Fruit fly (Drosophila melanogaster): Measurements from ENCODE around the gene Myc.

Myc gene

DNA sequence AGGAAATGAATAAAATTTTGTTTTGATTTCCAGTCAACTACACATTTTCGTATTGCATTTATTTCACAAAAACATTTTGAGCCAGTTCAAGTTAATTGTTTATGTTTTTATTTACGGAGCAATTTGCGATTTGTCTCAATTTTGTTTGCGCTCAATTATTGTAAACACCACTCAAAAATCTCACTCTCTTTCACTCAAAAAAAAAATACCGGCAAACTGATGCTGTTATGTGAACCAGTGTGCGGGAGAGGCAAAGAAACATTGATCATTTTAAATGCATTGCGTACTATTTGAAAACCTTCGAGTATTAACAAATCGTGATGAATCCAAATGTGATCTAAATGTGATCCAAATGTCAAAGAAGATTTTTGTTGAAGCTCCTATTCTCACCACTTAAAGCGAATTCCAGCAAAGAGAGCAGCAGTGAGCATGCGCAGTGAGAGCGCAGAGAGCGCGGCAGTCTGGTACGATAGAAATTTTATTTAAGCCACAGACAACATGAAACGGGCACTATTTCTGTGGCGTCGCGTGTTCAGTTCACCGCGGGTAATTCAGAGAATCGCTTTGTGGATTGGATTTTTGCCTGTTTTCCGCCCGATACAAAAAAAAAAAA lies at the start of gene Myc:
Myc (plus strand) TSS at position 504 of the 613 bp plus-strand sequence.
- peak; percentile 14 for TF ChIP-seq noc (tag; optimal IDR thresholded peaks at IDR 0.05)

DNA sequence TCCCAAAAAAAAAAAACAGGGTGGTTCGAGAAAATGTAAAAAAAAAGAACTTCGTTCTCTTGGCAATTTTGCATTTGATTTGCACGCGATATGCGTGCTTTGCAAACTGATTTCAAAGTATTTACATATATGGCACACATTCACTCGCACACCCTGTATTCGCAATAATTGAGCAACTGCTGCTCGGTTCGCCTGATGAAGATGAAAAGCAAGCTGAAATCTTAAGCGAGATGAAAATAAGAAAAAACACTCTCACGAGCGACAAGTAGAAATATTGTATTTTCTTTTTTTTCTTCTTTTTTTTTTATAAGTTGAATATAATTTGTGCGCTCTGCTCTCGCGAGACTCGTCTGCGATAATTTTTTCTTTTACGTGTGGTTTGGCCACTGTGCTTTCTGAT lies 44.0 kb upstream of the Myc start:
- peak; percentile 76 for TF ChIP-seq noc (tag; optimal IDR thresholded peaks at IDR 0.05)

DNA sequence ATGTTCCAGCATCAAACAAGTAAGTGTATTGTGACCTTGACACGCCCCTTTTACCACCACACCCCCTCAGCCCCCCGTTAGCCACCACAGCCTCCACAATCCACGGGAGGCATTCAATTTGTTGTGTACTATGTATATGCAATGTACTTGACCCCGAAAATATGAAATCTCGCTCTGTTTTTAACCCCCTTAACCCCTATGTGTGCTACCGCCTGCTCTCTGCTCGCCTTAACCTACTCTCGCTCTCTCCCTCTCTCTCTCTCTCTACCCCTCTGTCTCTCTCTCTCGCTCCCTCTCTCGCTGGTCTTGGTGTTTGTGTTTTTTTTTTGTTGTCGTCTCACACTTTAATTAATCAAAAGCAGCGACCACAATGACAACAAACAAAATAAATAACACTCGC lies 40.4 kb upstream of the Myc start:
- no peak for TF ChIP-seq noc (tag; optimal IDR thresholded peaks at IDR 0.05)

DNA sequence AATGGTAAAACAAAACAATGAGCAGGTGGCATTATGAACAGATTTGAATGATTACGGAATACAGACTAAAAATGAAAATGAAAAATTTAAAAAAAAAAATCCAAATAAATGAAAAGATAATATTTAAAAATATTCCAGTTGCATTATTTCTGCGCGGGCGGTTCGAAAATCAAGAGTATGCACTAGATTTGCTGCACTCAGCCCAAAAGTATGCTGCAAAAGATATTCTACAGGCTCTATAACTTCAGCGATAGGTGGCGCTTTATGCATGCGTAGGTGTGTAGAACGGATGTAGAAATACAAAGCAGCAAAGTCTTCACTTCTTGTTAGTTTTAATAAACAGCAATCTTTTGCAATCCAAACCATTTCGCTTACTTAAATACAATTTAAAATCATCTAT lies 29.3 kb upstream of the Myc start:
- no peak for TF ChIP-seq noc (tag; optimal IDR thresholded peaks at IDR 0.05)

- TF ChIP-seq noc (tag; optimal IDR thresholded peaks at IDR 0.05), result no peak
Observed at dm6 chrX:3344439-3345308, 28.3 kb upstream of the Myc start.

- no peak for TF ChIP-seq noc (tag; optimal IDR thresholded peaks at IDR 0.05)
Observed at dm6 chrX:3346643-3347109, 26.3 kb upstream of the Myc start.

DNA sequence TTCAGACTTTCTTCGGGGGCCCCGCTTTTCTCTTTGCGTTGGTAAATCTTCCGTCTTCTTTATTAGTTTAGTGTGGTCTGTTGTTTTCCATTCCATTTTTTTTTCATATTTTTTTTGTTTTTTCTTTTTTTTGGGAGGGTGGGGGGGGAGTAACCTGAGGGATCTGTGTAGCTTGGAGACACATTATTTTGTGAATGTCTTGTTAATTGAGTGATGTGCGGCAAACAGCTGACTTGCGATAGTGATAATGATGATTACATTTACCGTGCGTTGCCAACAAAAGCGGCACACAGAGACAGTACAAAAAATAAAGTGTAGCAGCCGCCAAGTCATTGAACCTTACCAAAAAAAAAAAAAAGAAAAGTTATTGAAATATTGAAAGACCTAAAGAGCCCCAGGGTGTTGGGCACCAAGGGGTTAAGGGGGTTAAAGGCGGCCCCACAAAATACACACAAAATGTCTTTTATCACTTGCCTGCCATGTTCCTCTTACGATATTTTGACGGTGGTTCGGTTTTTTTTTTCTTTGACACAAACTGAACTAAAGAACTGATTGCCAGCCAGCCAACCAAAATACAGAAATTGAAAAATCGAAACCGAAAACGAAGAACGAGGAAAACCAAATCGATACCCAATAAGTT lies 23.2 kb upstream of the Myc start:
- no peak for TF ChIP-seq noc (tag; optimal IDR thresholded peaks at IDR 0.05)

dm6 chrX:3350982-3351381 lies 22.0 kb upstream of the Myc start:
- no peak for TF ChIP-seq noc (tag; optimal IDR thresholded peaks at IDR 0.05)

dm6 chrX:3351560-3351959 lies 21.4 kb upstream of the Myc start:
- TF ChIP-seq noc (tag; optimal IDR thresholded peaks at IDR 0.05), result no peak

dm6 chrX:3354439-3354838 lies 18.5 kb upstream of the Myc start:
- no peak for TF ChIP-seq noc (tag; optimal IDR thresholded peaks at IDR 0.05)

DNA sequence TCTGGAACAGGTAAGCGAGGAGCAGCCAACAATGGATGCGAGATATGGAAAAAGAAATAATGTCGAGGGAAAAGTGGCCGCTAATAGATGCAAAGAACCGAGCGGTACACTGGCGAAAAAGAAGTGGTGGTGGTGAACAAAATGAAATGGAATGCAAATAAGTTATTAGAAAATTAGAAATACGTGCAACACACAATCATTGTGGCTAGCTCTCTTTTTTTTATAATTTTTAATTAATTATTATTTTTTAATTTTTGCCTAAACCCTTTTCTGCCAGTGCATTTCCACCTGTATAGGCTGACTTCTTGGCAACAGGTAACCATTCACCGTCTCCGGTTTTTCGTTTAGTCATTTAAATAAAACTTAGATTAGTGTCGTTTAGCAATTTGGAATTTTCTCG lies 17.8 kb upstream of the Myc start:
- peak; percentile 77 for TF ChIP-seq noc (tag; optimal IDR thresholded peaks at IDR 0.05)

- TF ChIP-seq noc (tag; optimal IDR thresholded peaks at IDR 0.05), result no peak
Observed at dm6 chrX:3356289-3356688, 16.7 kb upstream of the Myc start.

dm6 chrX:3356937-3357552 lies 15.9 kb upstream of the Myc start:
- no peak for TF ChIP-seq noc (tag; optimal IDR thresholded peaks at IDR 0.05)

DNA sequence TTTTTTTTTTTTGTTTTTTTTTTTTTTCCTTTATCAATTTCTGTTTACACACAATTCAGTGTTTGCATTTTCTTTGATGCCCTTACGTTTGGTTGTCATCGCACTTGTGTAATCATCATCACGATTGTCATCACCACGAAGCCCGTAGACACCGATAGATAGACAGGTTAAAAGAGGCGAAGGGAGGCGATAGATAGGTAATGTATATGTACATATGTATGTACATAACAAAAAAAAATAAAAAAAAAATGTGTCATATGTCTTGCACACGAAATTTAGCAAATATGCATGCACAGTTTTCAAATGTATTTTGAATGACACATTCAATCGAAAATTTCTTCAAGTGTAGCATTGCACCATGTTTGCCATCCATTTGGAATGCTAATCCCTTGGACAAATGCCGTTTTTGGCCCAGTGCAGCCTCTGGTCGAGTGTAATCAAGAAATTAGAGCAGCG lies 15.2 kb upstream of the Myc start:
- peak; percentile 10 for TF ChIP-seq noc (tag; optimal IDR thresholded peaks at IDR 0.05)

DNA sequence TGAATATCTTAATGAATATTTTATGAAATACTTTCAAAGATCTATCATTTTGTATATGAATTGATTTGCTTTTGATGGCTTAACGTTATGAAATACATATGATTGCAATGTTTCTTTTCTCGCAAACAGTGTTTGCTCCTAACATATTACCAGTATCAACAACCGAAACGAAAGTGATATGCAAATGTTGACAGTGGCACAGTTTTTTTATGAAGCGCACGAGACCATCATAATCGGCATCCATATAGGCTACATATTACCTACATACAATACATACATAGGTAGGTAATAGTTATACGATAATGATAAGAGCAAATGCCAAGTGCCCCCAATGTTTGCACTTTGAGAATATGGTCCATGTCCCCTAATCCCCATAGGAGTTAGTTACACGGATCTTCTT lies 14.1 kb upstream of the Myc start:
- no peak for TF ChIP-seq noc (tag; optimal IDR thresholded peaks at IDR 0.05)

DNA sequence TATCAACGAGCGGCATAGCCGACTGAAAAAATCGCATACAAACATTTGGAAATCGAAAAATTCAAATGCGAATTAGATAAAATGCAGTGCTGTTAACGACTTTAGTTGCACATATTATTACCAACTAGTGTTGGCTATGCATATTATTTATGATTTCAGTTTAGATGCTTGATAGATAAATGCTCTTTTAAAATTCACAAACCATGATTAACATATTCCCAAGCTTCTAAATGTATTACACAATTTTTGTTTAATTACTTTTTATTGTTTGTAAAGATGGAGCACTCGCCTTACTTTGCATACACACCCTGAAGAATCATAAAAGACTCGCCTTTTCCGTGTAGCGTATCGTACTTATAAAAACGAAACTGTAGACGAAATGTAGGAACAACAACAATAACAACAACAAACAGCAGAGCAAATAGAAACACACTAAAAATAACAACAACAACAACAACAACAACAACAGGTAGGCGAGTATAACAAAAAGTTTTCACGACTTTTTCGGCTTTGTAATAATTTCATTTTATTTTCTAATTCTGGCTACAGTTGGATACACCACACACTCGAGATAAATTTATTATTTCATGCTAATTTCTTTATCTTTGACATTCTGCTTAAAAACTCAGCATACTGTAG lies 12.4 kb upstream of the Myc start:
- peak; percentile 83 for TF ChIP-seq noc (tag; optimal IDR thresholded peaks at IDR 0.05)

All from whole organism, larva.